Worm (Caenorhabditis elegans) whole organism, late embryonic: Measurements from ENCODE around the gene T24H7.8.

Source experiments
- C08G9.2 ChIP-seq: sonication (generic microtip); optimal IDR thresholded peaks from 2 replicates; lab custom pipeline; 2016; ENCODE audit warnings: mild to moderate bottlenecking, missing genetic modification characterization, moderate library complexity, missing compliant biosample characterization
- C38D4.7 ChIP-seq: fragments of 200-800 bp; sonication (Bioruptor generic); optimal IDR thresholded peaks from 2 replicates; lab custom pipeline; 2018; ENCODE audit warnings: mild to moderate bottlenecking, missing genetic modification characterization, moderate library complexity, missing compliant biosample characterization
- F13H6.1 ChIP-seq: sonication (generic microtip); optimal IDR thresholded peaks from 2 replicates; lab custom pipeline; 2016; ENCODE audit warnings: missing genetic modification characterization, missing compliant biosample characterization
- K09A11.1 ChIP-seq: sonication (generic microtip); optimal IDR thresholded peaks from 2 replicates; lab custom pipeline; 2017; ENCODE audit warnings: antibody characterized with exemption, mild to moderate bottlenecking, missing genetic modification characterization, missing compliant biosample characterization; ENCODE audit not compliant: insufficient read depth
- T23F11.4 ChIP-seq: fragments of 200-800 bp; sonication (Bioruptor generic); optimal IDR thresholded peaks from 2 replicates; lab custom pipeline; 2018; ENCODE audit warnings: mild to moderate bottlenecking, missing genetic modification characterization, missing compliant biosample characterization
- ahr-1 ChIP-seq: sonication (generic microtip); optimal IDR thresholded peaks from 2 replicates; lab custom pipeline; 2016; ENCODE audit warnings: missing genetic modification characterization, missing compliant biosample characterization
- ceh-14 ChIP-seq: sonication (generic microtip); optimal IDR thresholded peaks from 2 replicates; lab custom pipeline; 2016; ENCODE audit warnings: missing genotype, missing genetic modification characterization, missing compliant biosample characterization
- ceh-18 ChIP-seq: sonication (generic microtip); optimal IDR thresholded peaks from 2 replicates; lab custom pipeline; 2016; ENCODE audit warnings: missing genetic modification characterization, missing compliant biosample characterization
- ceh-22 ChIP-seq: sonication (generic microtip); optimal IDR thresholded peaks from 2 replicates; lab custom pipeline; 2017; ENCODE audit warnings: missing biosample characterization, missing genetic modification characterization
- ceh-30 ChIP-seq: fragments of 150-350 bp; optimal IDR thresholded peaks from 2 replicates; lab custom pipeline; 2014; ENCODE audit warnings: missing biosample characterization, missing genetic modification characterization
- ceh-31 ChIP-seq: sonication (generic microtip); optimal IDR thresholded peaks from 2 replicates; lab custom pipeline; 2016; ENCODE audit warnings: missing genetic modification characterization, missing compliant biosample characterization
- ceh-45 ChIP-seq: fragments of 200-800 bp; sonication (Bioruptor generic); IDR thresholded peaks from 2 replicates; pipeline ENCODE4 v1.3.6; 2022; ENCODE audit warnings: missing genetic modification reagents, missing genetic modification characterization, missing compliant biosample characterization
- ceh-6 ChIP-seq: fragments of 200-800 bp; sonication (Bioruptor generic); optimal IDR thresholded peaks from 2 replicates; lab custom pipeline; 2018; ENCODE audit warnings: mild to moderate bottlenecking, missing genetic modification characterization, missing compliant biosample characterization
- dve-1 ChIP-seq: sonication (generic microtip); optimal IDR thresholded peaks from 2 replicates; lab custom pipeline; 2017; ENCODE audit warnings: antibody characterized with exemption, mild to moderate bottlenecking, missing genetic modification characterization, missing compliant biosample characterization
- eyg-1 ChIP-seq: sonication (generic microtip); optimal IDR thresholded peaks from 2 replicates; lab custom pipeline; 2016; ENCODE audit warnings: missing genotype, missing genetic modification characterization, missing compliant biosample characterization
- fax-1 ChIP-seq: sonication (generic microtip); optimal IDR thresholded peaks from 2 replicates; lab custom pipeline; 2016; ENCODE audit warnings: missing genotype, missing genetic modification characterization, missing compliant biosample characterization
- fkh-6 ChIP-seq: sonication (generic microtip); optimal IDR thresholded peaks from 2 replicates; lab custom pipeline; 2016; ENCODE audit warnings: missing genetic modification characterization, missing compliant biosample characterization
- hlh-13 ChIP-seq: fragments of 200-800 bp; sonication (Bioruptor generic); optimal IDR thresholded peaks from 2 replicates; lab custom pipeline; 2018; ENCODE audit warnings: mild to moderate bottlenecking, missing genetic modification characterization, missing compliant biosample characterization
- hlh-15 ChIP-seq: sonication (generic microtip); optimal IDR thresholded peaks from 2 replicates; lab custom pipeline; 2016; ENCODE audit warnings: missing genetic modification characterization, missing compliant biosample characterization
- hlh-30 ChIP-seq: sonication (generic microtip); optimal IDR thresholded peaks from 2 replicates; lab custom pipeline; 2017; ENCODE audit warnings: antibody characterized with exemption, missing genetic modification characterization, missing compliant biosample characterization; ENCODE audit not compliant: insufficient read depth
- hlh-8 ChIP-seq: sonication (generic microtip); optimal IDR thresholded peaks from 2 replicates; lab custom pipeline; 2016; ENCODE audit warnings: missing genotype, missing genetic modification characterization, missing compliant biosample characterization
- lim-6 ChIP-seq: sonication (generic microtip); optimal IDR thresholded peaks from 2 replicates; lab custom pipeline; 2016; ENCODE audit warnings: missing genetic modification characterization, missing compliant biosample characterization
- mec-3 ChIP-seq: sonication (generic microtip); optimal IDR thresholded peaks from 2 replicates; lab custom pipeline; 2016; ENCODE audit warnings: borderline replicate concordance, missing genetic modification characterization, missing compliant biosample characterization
- nfya-1 ChIP-seq: sonication (generic microtip); optimal IDR thresholded peaks from 2 replicates; lab custom pipeline; 2017; ENCODE audit warnings: missing genetic modification characterization, mild to moderate bottlenecking, missing compliant biosample characterization, antibody characterized with exemption, moderate library complexity
- nhr-11 ChIP-seq: fragments of 150-350 bp; optimal IDR thresholded peaks from 2 replicates; lab custom pipeline; 2014; ENCODE audit warnings: missing biosample characterization, missing genetic modification characterization
- nhr-232 ChIP-seq: sonication (generic microtip); optimal IDR thresholded peaks from 2 replicates; lab custom pipeline; 2016; ENCODE audit warnings: missing genetic modification characterization, missing compliant biosample characterization
- pat-9 ChIP-seq: fragments of 200-800 bp; sonication (Bioruptor generic); optimal IDR thresholded peaks from 2 replicates; lab custom pipeline; 2018; ENCODE audit warnings: mild to moderate bottlenecking, missing genetic modification characterization, moderate library complexity, missing compliant biosample characterization
- pax-1 ChIP-seq: fragments of 150-350 bp; optimal IDR thresholded peaks from 2 replicates; lab custom pipeline; 2014; ENCODE audit warnings: missing biosample characterization, missing genetic modification characterization
- pha-4 ChIP-seq: fragments of 150-350 bp; optimal IDR thresholded peaks from 2 replicates; lab custom pipeline; 2018; ENCODE audit warnings: missing biosample characterization, missing genetic modification reagents, missing genetic modification characterization
- pqm-1 ChIP-seq: sonication (generic microtip); optimal IDR thresholded peaks from 2 replicates; lab custom pipeline; 2016; ENCODE audit warnings: missing genetic modification characterization, missing compliant biosample characterization
- ref-2 ChIP-seq: sonication (generic microtip); optimal IDR thresholded peaks from 2 replicates; lab custom pipeline; 2016; ENCODE audit warnings: missing genetic modification characterization, missing compliant biosample characterization
- rnt-1 ChIP-seq: sonication (generic microtip); optimal IDR thresholded peaks from 2 replicates; lab custom pipeline; 2016; ENCODE audit warnings: missing genetic modification characterization, missing compliant biosample characterization
- sox-2 ChIP-seq: fragments of 200-800 bp; sonication (Bioruptor generic); IDR thresholded peaks from 2 replicates; pipeline ENCODE4 v1.3.6; 2022; ENCODE audit warnings: missing genetic modification reagents, missing genetic modification characterization, missing compliant biosample characterization
- tbx-7 ChIP-seq: sonication (generic microtip); optimal IDR thresholded peaks from 2 replicates; lab custom pipeline; 2016; ENCODE audit warnings: missing genotype, missing genetic modification characterization, missing compliant biosample characterization
- ttx-3 ChIP-seq: sonication (generic microtip); optimal IDR thresholded peaks from 2 replicates; lab custom pipeline; 2016; ENCODE audit warnings: missing genetic modification reagents, missing genetic modification characterization, missing compliant biosample characterization
- unc-3 ChIP-seq, 2 experiments: fragments of 200-800 bp in 1 of 2; sonication (Bioruptor generic) in 1 of 2; sonication (generic microtip) in 1 of 2; conservative IDR thresholded peaks in 1 of 2; optimal IDR thresholded peaks in 1 of 2; 2 replicates each; pipeline versions ENCODE4 v1.3.6 to Lab custom; 2016 to 2022; ENCODE audit warnings: missing compliant biosample characterization in 2 of 2, missing genetic modification characterization in 2 of 2, missing genetic modification reagents in 1 of 2
- unc-42 ChIP-seq: sonication (generic microtip); optimal IDR thresholded peaks from 2 replicates; lab custom pipeline; 2016; ENCODE audit warnings: missing genotype, missing genetic modification characterization, missing compliant biosample characterization
- zip-5 ChIP-seq: sonication (generic microtip); optimal IDR thresholded peaks from 2 replicates; lab custom pipeline; 2016; ENCODE audit warnings: missing genetic modification characterization, missing compliant biosample characterization

The T24H7.8 gene

DNA sequence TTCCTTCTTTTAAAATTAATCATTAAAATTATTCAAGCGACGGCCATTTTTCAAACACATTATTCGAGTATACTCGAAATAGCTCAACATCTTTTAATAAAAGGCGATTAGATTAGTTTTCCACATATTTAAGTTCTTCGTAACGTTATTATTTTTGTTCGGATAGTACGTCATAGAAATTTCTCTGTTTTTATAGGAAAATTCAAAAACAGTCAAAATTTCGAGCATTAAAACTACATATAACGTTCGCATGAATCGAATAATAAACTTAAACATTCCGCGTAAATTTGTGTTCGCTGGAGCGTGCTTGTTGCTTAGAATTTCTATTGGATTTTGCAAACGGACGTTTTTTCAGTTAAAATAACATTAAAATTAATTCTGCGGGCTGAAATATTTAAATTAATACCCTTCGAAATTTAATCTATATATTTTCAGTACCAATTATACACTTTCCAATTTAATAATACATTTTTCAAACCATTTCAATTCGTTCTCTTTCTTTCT lies 3.4 kb downstream of the T24H7.8 start, which contains the start of gene blos-4:
Gene blos-4, plus strand, starts transcription at position 51 of the 504 bp plus-strand sequence.
- no peak for TF ChIP-seq nfya-1
- TF ChIP-seq rnt-1 (tag; lab: Kevin White, UChicago) = no peak
- TF ChIP-seq ceh-18 (tag; lab: Kevin White, UChicago) = no peak
- TF ChIP-seq ceh-30 (tag; lab: Kevin White, UChicago) = no peak
- no peak for TF ChIP-seq pqm-1 (tag; lab: Kevin White, UChicago)
- TF ChIP-seq pha-4 (tag; lab: Kevin White, UChicago) = no peak
- TF ChIP-seq T23F11.4 (GFP tag; lab: Kevin White, UChicago) = no peak
- no peak for TF ChIP-seq unc-3 (GFP tag; conservative IDR thresholded peaks at IDR 0.05; lab: Robert Waterston, UW)
- TF ChIP-seq unc-3 (tag; optimal IDR thresholded peaks at IDR 0.05; lab: Kevin White, UChicago) = no peak
- no peak for TF ChIP-seq hlh-30 (tag; lab: Kevin White, UChicago)
- no peak for TF ChIP-seq ttx-3
- no peak for TF ChIP-seq pat-9 (tag; lab: Kevin White, UChicago)
- no peak for TF ChIP-seq ceh-31 (tag; lab: Kevin White, UChicago)
- TF ChIP-seq lim-6 (tag; lab: Kevin White, UChicago) = no peak
- TF ChIP-seq nhr-11 (tag; lab: Kevin White, UChicago) = no peak
- no peak for TF ChIP-seq ceh-14 (tag; lab: Kevin White, UChicago)
- no peak for TF ChIP-seq zip-5 (tag; lab: Kevin White, UChicago)
- TF ChIP-seq hlh-8 (tag; lab: Kevin White, UChicago) = no peak
- no peak for TF ChIP-seq ceh-22 (tag; lab: Kevin White, UChicago)
- no peak for TF ChIP-seq mec-3
- TF ChIP-seq, all 69 proteins: peak for 0

ce11 chrII:6246054-6246453 lies 4.2 kb downstream of the T24H7.8 start, which contains the start of gene lelo-1:
lelo-1 (plus strand) TSS chrII:6246354.
- no peak for TF ChIP-seq fkh-6
- no peak for TF ChIP-seq ceh-45
- TF ChIP-seq K09A11.1 (tag; lab: Kevin White, UChicago) = no peak

- TF ChIP-seq fax-1 (tag; lab: Kevin White, UChicago) = no peak
- TF ChIP-seq C38D4.7 = no peak
- no peak for TF ChIP-seq unc-42 (tag; lab: Kevin White, UChicago)
- no peak for TF ChIP-seq pat-9 (tag; lab: Kevin White, UChicago)
- TF ChIP-seq ahr-1 (tag; lab: Kevin White, UChicago) = no peak
- TF ChIP-seq hlh-15 = no peak
- TF ChIP-seq K09A11.1 (tag; lab: Kevin White, UChicago) = no peak
- TF ChIP-seq sox-2 (GFP tag; lab: Robert Waterston, UW) = no peak
- TF ChIP-seq hlh-13 = no peak
- TF ChIP-seq eyg-1 (tag; lab: Kevin White, UChicago) = no peak
- no peak for TF ChIP-seq dve-1
- TF ChIP-seq hlh-8 (tag; lab: Kevin White, UChicago) = no peak
- no peak for TF ChIP-seq ref-2
- no peak for TF ChIP-seq pax-1
- TF ChIP-seq, all 69 proteins: peak for 0
Observed at ce11 chrII:6247011-6247410, 5.2 kb downstream of the T24H7.8 start, which contains the start of gene T24H7.2. T24H7.2 (plus strand) TSS chrII:6247311.

DNA sequence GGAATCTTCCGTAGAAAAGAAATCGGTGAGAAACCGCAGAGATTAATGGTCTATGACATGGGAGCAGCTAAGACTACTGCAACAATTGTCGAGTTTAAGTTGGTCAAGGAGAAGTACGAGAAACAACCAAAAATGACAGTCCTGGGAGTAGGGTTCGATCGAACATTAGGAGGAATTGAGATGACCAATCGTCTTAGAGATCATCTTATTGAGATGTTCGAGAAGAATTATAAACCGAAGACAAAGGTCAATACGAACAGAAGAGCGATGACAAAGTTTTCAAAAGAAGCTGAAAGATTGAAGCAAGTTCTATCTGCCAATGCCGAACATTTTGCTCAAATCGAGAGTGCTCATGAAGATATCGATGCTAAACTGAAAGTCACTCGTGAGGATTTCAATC lies 6.2 kb downstream of the T24H7.8 start:
- TF ChIP-seq ceh-6 (GFP tag; lab: Kevin White, UChicago) = no peak
- TF ChIP-seq hlh-13 = no peak
- TF ChIP-seq nhr-11 (tag; lab: Kevin White, UChicago) = no peak
- no peak for TF ChIP-seq ttx-3
- no peak for TF ChIP-seq nfya-1
- TF ChIP-seq ref-2 = no peak
- no peak for TF ChIP-seq ceh-14 (tag; lab: Kevin White, UChicago)
- TF ChIP-seq T23F11.4 (GFP tag; lab: Kevin White, UChicago) = no peak
- TF ChIP-seq F13H6.1 (tag; lab: Kevin White, UChicago) = no peak
- TF ChIP-seq tbx-7 (tag; lab: Kevin White, UChicago) = no peak
- TF ChIP-seq nhr-232 (tag; lab: Kevin White, UChicago) = no peak
- TF ChIP-seq C08G9.2 = no peak
- TF ChIP-seq pax-1 = no peak
